Fruit fly (Drosophila melanogaster): ENCODE results near the gene CG32829.

dm6 chr2L:6916345-6916744 is at the start of gene CG32829:
- TF ChIP-seq CG8478 (optimal IDR thresholded peaks at IDR 0.05), result no peak
- TF ChIP-seq CTCF (optimal IDR thresholded peaks at IDR 0.05), result no peak
